Fruit fly (Drosophila melanogaster): ENCODE data around the gene CG11317.

CG11317 gene

dm6 chr3R:31060708-31061625, 36.2 kb downstream of the CG11317 start, which contains the start of gene dco (continued):
- peak; percentile 93 for TF ChIP-seq CG8944 (GFP tag; optimal IDR thresholded peaks at IDR 0.05)
- peak; percentile 46 for TF ChIP-seq Bdp1 (GFP tag; optimal IDR thresholded peaks at IDR 0.05)
- peak; percentile 77 for TF ChIP-seq stwl (tag; optimal IDR thresholded peaks at IDR 0.05)
- TF ChIP-seq nau (GFP tag; optimal IDR thresholded peaks at IDR 0.05), result no peak
- TF ChIP-seq pita (GFP tag; optimal IDR thresholded peaks at IDR 0.05), result peak; percentile 22
- TF ChIP-seq Sox102F (GFP tag; optimal IDR thresholded peaks at IDR 0.05), result peak; percentile 63
- peak; percentile 60 for TF ChIP-seq CG10267 (tag; optimal IDR thresholded peaks at IDR 0.05)
- TF ChIP-seq CG7963 (GFP tag; IDR thresholded peaks at IDR 0.05; ENCODE audit: partially characterized antibody), result no peak
- TF ChIP-seq ci (GFP tag; IDR thresholded peaks at IDR 0.05), result peak; percentile 92
- TF ChIP-seq dmrt99B (tag; optimal IDR thresholded peaks at IDR 0.05), result peak; percentile 47
- TF ChIP-seq caup (GFP tag; optimal IDR thresholded peaks at IDR 0.05; ENCODE audit: severe bottlenecking), result peak; percentile 67
- no peak for TF ChIP-seq CG12299 (tag; optimal IDR thresholded peaks at IDR 0.05)
- TF ChIP-seq ATbp (GFP tag; optimal IDR thresholded peaks at IDR 0.05), result no peak
- peak; percentile 41 for TF ChIP-seq CG13424 (tag; optimal IDR thresholded peaks at IDR 0.05)
- TF ChIP-seq Antp (GFP tag; optimal IDR thresholded peaks at IDR 0.05), result peak; percentile 73
- peak; percentile 44 for TF ChIP-seq CG13894 (tag; optimal IDR thresholded peaks at IDR 0.05)
- peak; percentile 63 for TF ChIP-seq B-H2 (GFP tag; optimal IDR thresholded peaks at IDR 0.05)
- peak; percentile 9 for TF ChIP-seq CG18476 (GFP tag; optimal IDR thresholded peaks at IDR 0.05)
- TF ChIP-seq bbx (GFP tag; IDR thresholded peaks at IDR 0.05; ENCODE audit: partially characterized antibody), result 0 out of 2 replicates have a peak, but pooled peaks have one; percentile 6
- TF ChIP-seq CG2712 (tag; optimal IDR thresholded peaks at IDR 0.05), result peak; percentile 77
- peak; percentile 70 for TF ChIP-seq CG17612 (GFP tag; IDR thresholded peaks at IDR 0.05)
- TF ChIP-seq CG11456 (GFP tag; IDR thresholded peaks at IDR 0.05), result peak; percentile 99
- peak; percentile 73 for TF ChIP-seq Side (GFP tag; optimal IDR thresholded peaks at IDR 0.05)
- peak; percentile 56 for TF ChIP-seq CG18619 (GFP tag; optimal IDR thresholded peaks at IDR 0.05)
- peak; percentile 27 for TF ChIP-seq CG2678 (tag; optimal IDR thresholded peaks at IDR 0.05)
- peak; percentile 56 for TF ChIP-seq Mes4 (GFP tag; optimal IDR thresholded peaks at IDR 0.05)
- peak; percentile 10; the same call in 1 of the 2 replicates for TF ChIP-seq CG31224 (GFP tag; IDR thresholded peaks at IDR 0.05)
- TF ChIP-seq gt (GFP tag; IDR thresholded peaks at IDR 0.05), result no peak
- TF ChIP-seq CG15514 (GFP tag; optimal IDR thresholded peaks at IDR 0.05), result peak; percentile 61
- no peak for TF ChIP-seq Hey (tag; optimal IDR thresholded peaks at IDR 0.05)
- peak; percentile 82 for TF ChIP-seq Ets97D (GFP tag; optimal IDR thresholded peaks at IDR 0.05)
- no peak for TF ChIP-seq CG14860 (GFP tag; IDR thresholded peaks at IDR 0.05; ENCODE audit: partially characterized antibody)
- TF ChIP-seq CG12769 (tag; optimal IDR thresholded peaks at IDR 0.05), result peak; percentile 7
- TF ChIP-seq Ssrp (tag; optimal IDR thresholded peaks at IDR 0.05), result peak; percentile 18
- TF ChIP-seq CG12236 (GFP tag; optimal IDR thresholded peaks at IDR 0.05), result no peak
- TF ChIP-seq repo (GFP tag; optimal IDR thresholded peaks at IDR 0.05), result peak; percentile 67
- peak; percentile 35 for TF ChIP-seq CG4617 (GFP tag; optimal IDR thresholded peaks at IDR 0.05; ENCODE audit: borderline replicate concordance)
- no peak for TF ChIP-seq CG9437 (GFP tag; optimal IDR thresholded peaks at IDR 0.05)
- TF ChIP-seq CG3281 (GFP tag; optimal IDR thresholded peaks at IDR 0.05), result peak; percentile 9
- TF ChIP-seq amos (GFP tag; IDR thresholded peaks at IDR 0.05; ENCODE audit: partially characterized antibody), result peak; percentile 51
- TF ChIP-seq CG6654 (GFP tag; optimal IDR thresholded peaks at IDR 0.05), result peak; percentile 21
- peak; percentile 46; the same call in 1 of the 2 replicates for TF ChIP-seq dati (GFP tag; IDR thresholded peaks at IDR 0.05)
- peak; percentile 76 for TF ChIP-seq Dad (GFP tag; optimal IDR thresholded peaks at IDR 0.05)
- peak; percentile 90 for TF ChIP-seq CG1832 (GFP tag; optimal IDR thresholded peaks at IDR 0.05)
- TF ChIP-seq ranshi (GFP tag; IDR thresholded peaks at IDR 0.05), result peak; percentile 82
- TF ChIP-seq run (tag; optimal IDR thresholded peaks at IDR 0.05), result peak; percentile 19
- TF ChIP-seq NFAT (GFP tag; IDR thresholded peaks at IDR 0.05), result peak; percentile 97
